Fruit fly (Drosophila melanogaster) whole organism, adult: ENCODE measurements around the gene RpL30.

Source experiments
- CG11617 ChIP-seq: fragments of 200-800 bp; sonication (Bioruptor generic); optimal IDR thresholded peaks from 2 replicates; lab custom pipeline; 2017; ENCODE audit warnings: mild to moderate bottlenecking, missing biosample characterization, missing genetic modification reagents, missing genetic modification characterization
- CG12768 ChIP-seq: fragments of 200-800 bp; sonication (Bioruptor generic); optimal IDR thresholded peaks from 2 replicates; lab custom pipeline; 2017; ENCODE audit warnings: missing biosample characterization, missing genetic modification characterization, mild to moderate bottlenecking, moderate library complexity, missing genetic modification reagents
- CG14711 ChIP-seq: fragments of 200-800 bp; sonication (Bioruptor generic); optimal IDR thresholded peaks from 2 replicates; lab custom pipeline; 2018; ENCODE audit warnings: missing biosample characterization, mild to moderate bottlenecking, missing genetic modification characterization, moderate library complexity
- CG1620 ChIP-seq: fragments of 200-800 bp; sonication (Bioruptor generic); optimal IDR thresholded peaks from 2 replicates; lab custom pipeline; 2016; ENCODE audit warnings: missing biosample characterization, missing genetic modification characterization
- CG33017 ChIP-seq: fragments of 200-800 bp; sonication (Bioruptor generic); optimal IDR thresholded peaks from 2 replicates; lab custom pipeline; 2018; ENCODE audit warnings: missing biosample characterization, mild to moderate bottlenecking, missing genetic modification characterization, moderate library complexity
- CG5204 ChIP-seq: fragments of 200-800 bp; sonication (Bioruptor generic); optimal IDR thresholded peaks from 2 replicates; lab custom pipeline; 2016; ENCODE audit warnings: missing biosample characterization, missing genetic modification characterization
- CG7045 ChIP-seq: fragments of 200-800 bp; sonication (Bioruptor generic); optimal IDR thresholded peaks from 2 replicates; lab custom pipeline; 2017; ENCODE audit warnings: missing biosample characterization, mild to moderate bottlenecking, missing genetic modification characterization
- CG7101 ChIP-seq: fragments of 200-800 bp; sonication (Bioruptor generic); optimal IDR thresholded peaks from 2 replicates; lab custom pipeline; 2018; ENCODE audit warnings: missing biosample characterization, mild to moderate bottlenecking, missing genetic modification characterization, moderate library complexity
- Clk ChIP-seq: fragments of 200-800 bp; sonication (Bioruptor generic); optimal IDR thresholded peaks from 2 replicates; lab custom pipeline; 2017; ENCODE audit warnings: missing biosample characterization, missing genetic modification characterization
- Crg-1 ChIP-seq: fragments of 200-800 bp; sonication (Bioruptor generic); optimal IDR thresholded peaks from 2 replicates; lab custom pipeline; 2016; ENCODE audit warnings: missing biosample characterization, missing genetic modification characterization
- Hr96 ChIP-seq: fragments of 200-800 bp; sonication (Bioruptor generic); optimal IDR thresholded peaks from 2 replicates; lab custom pipeline; 2016; ENCODE audit warnings: missing biosample characterization, missing genetic modification characterization
- Mnt ChIP-seq: fragments of 200-800 bp; sonication (Bioruptor generic); optimal IDR thresholded peaks from 2 replicates; lab custom pipeline; 2016; ENCODE audit warnings: missing biosample characterization, mild to moderate bottlenecking, missing genetic modification characterization
- bab1 ChIP-seq: fragments of 200-800 bp; sonication (Bioruptor generic); optimal IDR thresholded peaks from 3 replicates; lab custom pipeline; 2019; ENCODE audit warnings: missing biosample characterization, mild to moderate bottlenecking, missing genetic modification characterization, moderate library complexity
- cic ChIP-seq: fragments of 200-800 bp; sonication (Bioruptor generic); optimal IDR thresholded peaks from 2 replicates; lab custom pipeline; 2017; ENCODE audit warnings: missing biosample characterization, mild to moderate bottlenecking, missing genetic modification characterization, moderate library complexity
- cnc ChIP-seq, 2 experiments: fragments of >200 bp; optimal IDR thresholded peaks; 2 replicates each; lab custom pipeline; 2017
- kay ChIP-seq: fragments of 200-800 bp; sonication (Bioruptor generic); peaks from one replicate; lab custom pipeline; 2016; ENCODE audit warnings: missing biosample characterization, missing genetic modification characterization, borderline replicate concordance
- ovo ChIP-seq: fragments of 200-800 bp; sonication (Bioruptor generic); optimal IDR thresholded peaks from 2 replicates; lab custom pipeline; 2016; ENCODE audit warnings: missing biosample characterization, missing genetic modification characterization
- pad ChIP-seq: fragments of 200-800 bp; sonication (Bioruptor generic); optimal IDR thresholded peaks from 3 replicates; lab custom pipeline; 2017; ENCODE audit warnings: missing biosample characterization, missing genetic modification characterization, mild to moderate bottlenecking, moderate library complexity, missing genetic modification reagents
- tj ChIP-seq: fragments of 200-800 bp; sonication (Bioruptor generic); optimal IDR thresholded peaks from 3 replicates; lab custom pipeline; 2017; ENCODE audit warnings: missing biosample characterization, mild to moderate bottlenecking, missing genetic modification characterization, moderate library complexity
- toe ChIP-seq: fragments of 200-800 bp; sonication (Bioruptor generic); optimal IDR thresholded peaks from 2 replicates; lab custom pipeline; 2016; ENCODE audit warnings: missing biosample characterization, missing genetic modification characterization

The RpL30 gene

DNA sequence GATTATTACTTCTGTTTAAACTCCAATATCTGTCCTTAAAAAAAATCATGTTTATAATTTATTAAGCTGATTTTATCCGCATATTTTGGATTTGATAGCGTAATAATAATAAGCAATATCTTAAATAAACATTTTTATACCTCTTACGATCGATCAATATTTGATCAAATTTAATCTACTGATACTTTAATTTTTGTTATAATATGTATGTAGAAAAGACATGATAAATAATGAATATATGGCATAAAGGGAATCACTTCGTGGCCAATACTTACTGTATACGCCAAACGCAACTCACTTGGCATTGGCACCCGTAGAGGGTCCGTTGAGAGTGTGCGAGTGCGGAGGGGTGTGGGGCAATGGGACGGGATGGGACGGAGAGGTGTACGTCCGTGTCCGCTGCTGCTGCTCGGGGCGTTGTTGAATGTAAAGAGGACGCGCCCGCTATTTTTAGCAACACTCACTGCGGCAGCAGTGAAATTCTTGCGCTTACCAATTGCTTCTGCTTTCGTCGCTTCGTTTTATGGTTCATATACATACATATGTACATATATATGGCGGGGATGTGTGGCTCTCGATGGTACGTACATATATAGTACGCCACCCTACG, 27.1 kb upstream of the RpL30 start:
- TF ChIP-seq CG12768 (GFP tag; lab: Kevin White, UChicago) = no peak
- TF ChIP-seq CG5204 (GFP tag; lab: Kevin White, UChicago) = no peak

DNA sequence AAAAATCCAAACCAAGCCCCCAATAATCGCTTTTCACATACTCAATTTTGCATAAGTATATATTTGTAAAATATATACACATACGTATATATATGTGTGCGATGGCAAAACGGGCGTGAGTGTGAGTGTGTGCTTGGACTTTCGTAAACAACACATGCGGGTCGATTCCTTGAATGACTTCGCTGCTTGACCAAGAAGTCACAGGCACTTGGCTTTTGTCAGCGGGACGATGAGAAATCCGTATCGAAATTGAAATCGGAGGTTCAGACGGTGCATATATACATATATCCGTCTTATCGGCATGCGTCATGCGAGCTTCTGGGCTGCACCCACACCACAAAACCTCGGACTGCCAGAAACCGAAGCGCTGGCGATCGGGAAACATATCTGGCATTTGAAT, 25.9 kb upstream of the RpL30 start:
- TF ChIP-seq Clk (GFP tag; lab: Kevin White, UChicago) (no peak), tj (GFP tag; lab: Kevin White, UChicago) (peak; percentile 34)

DNA sequence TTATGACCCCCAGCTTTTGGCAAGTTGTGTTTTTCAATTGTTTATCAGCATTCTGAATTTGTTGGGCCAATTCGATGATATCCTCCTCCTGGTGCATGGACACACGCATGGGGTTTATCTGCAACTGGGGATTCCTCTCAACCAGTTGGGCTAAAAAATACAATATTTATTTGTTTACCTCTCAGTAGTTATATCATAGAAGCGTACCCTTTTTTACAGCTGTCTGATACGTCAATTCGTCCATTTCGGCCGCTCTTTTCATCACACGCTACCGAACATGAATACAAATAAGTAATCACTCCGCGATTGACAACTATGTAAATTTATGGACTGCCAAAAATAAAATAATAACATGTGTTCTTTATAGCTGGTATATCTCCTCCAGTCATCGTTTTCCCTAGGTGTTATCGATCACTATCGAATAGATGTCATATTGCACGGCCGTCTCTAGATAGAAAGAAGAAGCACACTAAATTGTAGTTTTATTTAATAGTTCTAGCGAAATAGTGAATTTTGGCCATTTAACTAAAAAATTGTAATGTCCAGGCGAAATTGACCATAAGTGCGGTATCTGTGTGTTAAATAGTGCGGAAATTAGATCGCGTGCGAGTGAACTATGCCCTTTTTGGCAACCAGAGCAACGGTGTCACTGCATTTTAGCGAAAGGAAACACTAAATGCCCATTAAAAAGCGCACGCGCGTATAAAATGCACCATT, 25.3 kb upstream of the RpL30 start, which contains the start of the genes mib2 and CG31800:
Gene mib2, plus strand, starts transcription at position 232 of the 717 bp plus-strand sequence.
Gene CG31800, minus strand, starts transcription at position 364 of the 717 bp plus-strand sequence.
- peak; percentile 35 for TF ChIP-seq Mnt (GFP tag; lab: Kevin White, UChicago)
- no peak for TF ChIP-seq ovo (GFP tag; lab: Kevin White, UChicago)
- TF ChIP-seq Clk (GFP tag; lab: Kevin White, UChicago) = no peak
- no peak for TF ChIP-seq Hr96 (GFP tag; lab: Kevin White, UChicago)
- peak; percentile 13 for TF ChIP-seq bab1 (GFP tag; lab: Kevin White, UChicago)
- no peak for TF ChIP-seq cnc (optimal IDR thresholded peaks at IDR 0.05; lab: Kevin White, UChicago)
- TF ChIP-seq toe (GFP tag; lab: Kevin White, UChicago) = peak; percentile 7
- TF ChIP-seq CG11617 = peak; percentile 8
- TF ChIP-seq cic = no peak
- TF ChIP-seq tj (GFP tag; lab: Kevin White, UChicago) = no peak
- peak; percentile 4 for TF ChIP-seq CG7101 (tag; lab: Kevin White, UChicago)

DNA sequence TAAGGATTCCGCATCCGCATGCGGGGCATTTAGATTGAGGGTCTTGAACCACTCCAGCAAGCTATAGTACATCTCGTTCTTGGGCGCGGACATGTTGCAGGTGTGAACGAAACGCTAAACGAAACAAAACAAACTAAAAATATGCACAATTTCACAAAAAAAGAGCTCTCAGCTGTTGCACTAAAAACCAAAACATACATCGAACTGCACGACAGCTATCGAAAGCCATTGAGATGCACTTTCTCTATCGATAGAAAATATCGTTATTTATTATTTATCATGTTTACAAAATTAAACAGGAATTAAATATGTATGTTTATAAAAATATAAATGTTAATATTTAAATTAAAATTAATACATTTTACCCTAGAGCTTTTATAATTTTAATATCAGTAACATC, 24.2 kb upstream of the RpL30 start, which contains the start of gene hook:
Gene hook, minus strand, starts transcription at position 211 of the 400 bp plus-strand sequence.
- TF ChIP-seq CG7101 (tag; lab: Kevin White, UChicago) (no peak), cic (no peak), Clk (GFP tag; lab: Kevin White, UChicago) (no peak), Hr96 (GFP tag; lab: Kevin White, UChicago) (no peak), kay (no peak), bab1 (GFP tag; lab: Kevin White, UChicago) (peak; percentile 19), CG14711 (no peak), CG1620 (GFP tag; lab: Kevin White, UChicago) (no peak), Mnt (GFP tag; lab: Kevin White, UChicago) (peak; percentile 25), Crg-1 (GFP tag; lab: Kevin White, UChicago) (no peak), CG7045 (GFP tag; lab: Kevin White, UChicago) (no peak)

DNA sequence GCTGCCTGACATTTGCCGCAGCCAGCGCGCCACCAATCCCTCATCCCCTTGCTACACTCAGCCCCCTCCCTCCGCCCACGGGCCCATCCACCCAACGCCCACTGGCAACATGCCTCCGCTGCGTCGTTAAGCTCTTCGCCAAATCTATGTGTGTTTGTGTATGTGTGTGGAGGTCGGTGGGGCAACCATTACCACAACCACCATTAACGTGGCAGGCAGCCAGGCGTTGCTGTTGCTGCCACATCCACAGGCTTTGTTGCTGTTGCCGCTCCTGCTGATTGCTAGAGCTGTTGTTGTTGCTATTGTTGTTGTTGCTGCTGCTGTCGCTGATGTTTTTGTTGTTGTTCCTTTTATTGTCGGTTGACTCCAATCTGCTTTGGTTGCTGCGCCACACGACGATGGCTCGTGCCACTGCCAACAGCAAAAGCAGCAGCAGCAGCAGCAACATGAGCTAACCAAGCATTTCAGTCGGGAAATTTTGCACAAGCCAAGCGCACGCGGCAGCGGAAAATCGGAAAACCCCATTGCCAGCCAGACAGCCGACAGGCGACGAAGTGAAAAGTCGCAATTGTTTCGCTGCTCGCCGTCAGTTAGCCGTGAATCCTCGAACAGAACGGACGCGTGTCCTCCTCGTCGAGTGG, 18.3 kb upstream of the RpL30 start, which contains the start of gene Sidpn:
Gene Sidpn, plus strand, starts transcription at position 465 of the 641 bp plus-strand sequence.
- TF ChIP-seq cic = peak; percentile 9
- TF ChIP-seq cnc (optimal IDR thresholded peaks at IDR 0.05; lab: Kevin White, UChicago) = no peak

DNA sequence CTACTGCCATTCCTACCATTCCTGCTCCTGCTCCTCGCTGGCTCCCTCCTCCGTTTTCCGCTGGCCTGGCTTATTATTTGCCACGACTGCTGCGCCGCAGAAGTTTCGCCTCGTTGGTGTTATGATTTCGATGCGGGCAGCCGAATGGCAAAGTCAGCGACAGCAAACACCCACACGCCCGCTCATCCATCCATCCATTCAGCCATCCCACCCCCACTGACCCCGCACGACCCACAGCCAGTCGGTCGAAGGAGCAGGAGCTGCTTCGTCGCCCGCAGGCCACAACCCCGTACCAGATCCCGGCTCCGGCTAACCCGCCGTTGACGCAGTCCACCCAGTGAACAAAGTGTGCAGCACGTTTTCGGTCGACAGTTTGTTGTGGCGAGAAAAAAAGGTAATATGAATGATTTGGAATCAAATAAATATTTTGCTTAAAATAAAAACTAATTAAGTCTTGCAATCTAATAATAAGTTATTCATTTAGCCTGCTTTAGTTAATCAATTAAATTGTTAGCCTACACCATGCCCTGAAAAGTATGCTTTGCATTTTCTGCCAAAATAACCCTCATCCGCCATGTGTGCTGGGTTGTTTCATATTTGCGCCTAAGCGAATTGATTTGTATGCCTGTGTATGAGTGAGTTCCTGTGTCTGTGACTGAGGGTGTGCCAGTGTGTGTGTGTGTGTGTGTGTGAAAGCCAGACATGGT, 17.5 kb upstream of the RpL30 start:
- TF ChIP-seq CG7101 (tag; lab: Kevin White, UChicago) (peak; percentile 21), CG7045 (GFP tag; lab: Kevin White, UChicago) (peak; percentile 11), toe (GFP tag; lab: Kevin White, UChicago) (peak; percentile 10), kay (no peak), CG5204 (GFP tag; lab: Kevin White, UChicago) (no peak), bab1 (GFP tag; lab: Kevin White, UChicago) (no peak), CG33017 (tag; lab: Kevin White, UChicago) (peak; percentile 32)

DNA sequence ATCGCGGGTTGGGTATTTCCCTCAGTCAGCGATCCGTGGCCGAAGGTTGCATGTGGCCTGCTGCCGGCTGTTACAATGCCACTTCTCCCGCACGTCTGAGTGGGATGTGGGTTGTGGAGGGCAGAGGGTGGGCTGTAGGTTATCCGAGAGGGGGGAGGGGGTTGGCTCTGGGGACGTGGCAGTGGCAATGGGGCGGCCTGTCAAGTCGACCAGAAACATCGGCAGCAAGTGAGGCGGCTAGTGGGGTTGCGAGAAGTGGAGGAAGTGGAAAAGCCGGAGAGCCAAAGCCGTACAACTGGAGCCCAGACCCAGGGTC, 15.6 kb upstream of the RpL30 start:
- TF ChIP-seq bab1 (GFP tag; lab: Kevin White, UChicago) (no peak), toe (GFP tag; lab: Kevin White, UChicago) (no peak), tj (GFP tag; lab: Kevin White, UChicago) (no peak), kay (no peak), CG7101 (tag; lab: Kevin White, UChicago) (no peak), CG33017 (tag; lab: Kevin White, UChicago) (no peak), cnc (optimal IDR thresholded peaks at IDR 0.05; lab: Kevin White, UChicago) (no peak), cic (no peak), Crg-1 (GFP tag; lab: Kevin White, UChicago) (no peak), CG7045 (GFP tag; lab: Kevin White, UChicago) (no peak), CG1620 (GFP tag; lab: Kevin White, UChicago) (no peak), CG11617 (no peak), Clk (GFP tag; lab: Kevin White, UChicago) (no peak), Hr96 (GFP tag; lab: Kevin White, UChicago) (no peak), pad (GFP tag; lab: Kevin White, UChicago) (no peak), CG12768 (GFP tag; lab: Kevin White, UChicago) (no peak), CG14711 (no peak), Mnt (GFP tag; lab: Kevin White, UChicago) (no peak), ovo (GFP tag; lab: Kevin White, UChicago) (no peak)
